Worm (Caenorhabditis elegans): Measurements from ENCODE around the gene W01G7.4.

DNA sequence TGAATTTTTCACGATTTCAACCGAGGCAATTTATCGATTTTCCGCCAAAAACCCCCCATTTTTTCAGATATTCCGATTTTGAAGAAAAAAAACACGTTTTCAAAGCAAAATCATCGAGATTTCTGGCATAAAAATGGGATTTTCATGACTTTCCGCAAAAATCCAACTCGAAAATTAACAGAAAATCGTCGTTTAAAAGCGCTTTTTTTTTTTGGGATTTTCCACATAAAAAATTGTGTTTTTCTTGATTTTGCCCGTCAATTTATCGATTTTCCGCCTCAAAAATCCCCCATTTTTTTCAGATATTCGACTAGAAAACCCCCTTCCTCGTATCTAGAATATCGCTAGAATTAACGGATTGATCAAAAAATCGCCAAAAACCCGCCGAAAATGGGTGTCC is 8.1 kb downstream of the W01G7.4 start, which contains the start of gene xrn-1:
- TF ChIP-seq snpc-4 (tag; optimal IDR thresholded peaks at IDR 0.05) (no peak), lin-35 (GFP tag; optimal IDR thresholded peaks at IDR 0.05) (no peak), ama-1 (optimal IDR thresholded peaks at IDR 0.05) (no peak), nhr-11 (tag; optimal IDR thresholded peaks at IDR 0.05) (no peak), lsy-2 (tag; optimal IDR thresholded peaks at IDR 0.05) (no peak), nhr-71 (tag; optimal IDR thresholded peaks at IDR 0.05) (no peak), mep-1 (tag; optimal IDR thresholded peaks at IDR 0.05) (no peak), C34B4.2 (tag; optimal IDR thresholded peaks at IDR 0.05) (no peak), nhr-77 (tag; optimal IDR thresholded peaks at IDR 0.05) (no peak), ceh-90 (tag; optimal IDR thresholded peaks at IDR 0.05) (no peak), ceh-82 (tag; optimal IDR thresholded peaks at IDR 0.05) (no peak), nhr-20 (tag; optimal IDR thresholded peaks at IDR 0.05) (no peak), nhr-237 (tag; optimal IDR thresholded peaks at IDR 0.05) (no peak)
